Worm (Caenorhabditis elegans): Measurements from ENCODE around the gene ced-3.

The ced-3 gene

DNA sequence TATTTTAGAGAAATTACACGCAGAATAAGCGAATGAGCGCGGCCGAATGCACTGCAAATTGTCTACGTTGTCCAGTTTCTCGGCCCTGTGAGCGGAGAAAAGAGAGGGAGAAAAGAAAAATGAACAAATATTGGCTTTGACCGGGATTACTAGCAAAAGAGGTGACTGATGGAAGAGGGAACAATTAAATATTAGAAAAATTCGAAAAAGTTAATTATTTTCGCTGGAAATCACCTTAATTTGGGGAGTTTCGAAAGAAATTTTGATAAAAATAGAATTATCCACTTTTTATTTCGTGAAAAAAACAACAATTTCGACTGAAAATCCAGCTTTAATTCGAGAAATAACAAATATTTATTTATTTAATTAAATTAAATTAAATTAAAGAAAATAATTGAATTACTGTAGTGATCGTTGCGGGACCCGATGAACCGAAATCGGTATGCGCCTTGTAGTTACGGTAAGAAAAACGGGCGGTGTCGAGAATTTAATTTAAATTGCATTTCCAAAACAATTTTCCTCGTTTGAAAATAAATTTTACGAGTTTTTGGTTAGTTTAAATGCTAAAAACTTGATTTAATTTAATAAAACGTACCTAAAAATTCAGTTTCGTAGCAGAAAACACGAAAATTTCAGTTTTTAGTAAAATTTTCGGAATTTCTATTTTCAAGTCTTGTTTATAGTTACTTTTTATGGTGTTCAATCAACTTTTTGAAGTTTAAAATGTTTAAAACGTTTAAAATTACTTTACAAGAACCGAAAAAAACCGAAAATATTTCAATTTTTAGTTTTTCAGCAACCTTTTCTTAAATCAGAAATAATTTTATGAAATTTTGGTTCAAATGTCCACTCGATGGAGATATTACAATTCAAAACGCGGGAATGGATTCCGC, 49.3 kb downstream of the ced-3 start, which contains the start of the genes crld-1 and msh-5:
crld-1 (minus strand) TSS at position 51 of the 893 bp plus-strand sequence.
msh-5 (plus strand) TSS at position 843 of the 893 bp plus-strand sequence.
- no peak for TF ChIP-seq cog-1 (tag; optimal IDR thresholded peaks at IDR 0.05)
- TF ChIP-seq ref-1 (GFP tag; conservative IDR thresholded peaks at IDR 0.05), result no peak
- TF ChIP-seq med-1 (GFP tag; optimal IDR thresholded peaks at IDR 0.05; ENCODE audit: insufficient read depth), result no peak
- no peak for TF ChIP-seq ztf-23 (GFP tag; IDR thresholded peaks at IDR 0.05)
- TF ChIP-seq T22C8.4 (GFP tag; IDR thresholded peaks at IDR 0.05), result no peak
- TF ChIP-seq ztf-29 (GFP tag; IDR thresholded peaks at IDR 0.05), result no peak
- TF ChIP-seq klf-2 (GFP tag; conservative IDR thresholded peaks at IDR 0.05), result no peak
- no peak for TF ChIP-seq flt-1 (GFP tag; IDR thresholded peaks at IDR 0.05)
- no peak for TF ChIP-seq tab-1 (GFP tag; IDR thresholded peaks at IDR 0.05)

DNA sequence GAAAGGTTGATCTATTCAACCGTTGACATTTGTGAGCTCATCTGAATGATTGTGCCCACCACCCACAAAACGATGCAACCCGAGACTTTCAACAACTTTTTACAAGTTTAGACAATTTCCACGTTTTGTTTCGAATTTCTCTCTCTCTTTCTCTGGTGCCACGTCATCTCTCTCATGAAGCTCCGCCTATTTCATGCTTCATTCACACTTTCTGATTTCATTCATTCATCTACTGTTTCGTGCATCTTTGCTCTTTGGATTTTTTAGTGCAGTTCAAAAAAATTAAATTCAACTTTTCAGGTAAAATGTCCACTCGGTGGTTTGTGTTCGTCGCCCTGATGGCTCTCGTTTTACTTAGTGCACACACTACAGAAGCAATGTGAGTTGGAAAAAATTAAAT, 54.7 kb downstream of the ced-3 start, which contains the start of gene nlp-79:
nlp-79 (plus strand) TSS at position 301 of the 400 bp plus-strand sequence.
- TF ChIP-seq T22C8.4 (GFP tag; IDR thresholded peaks at IDR 0.05) (no peak), ref-1 (GFP tag; conservative IDR thresholded peaks at IDR 0.05) (no peak), cog-1 (tag; optimal IDR thresholded peaks at IDR 0.05) (no peak)
